Worm (Caenorhabditis elegans) whole organism, young adult: ENCODE data around the gene vha-1.
A peak's percentile ranks its signal among the peaks of the same experiment; 100 is the strongest.

Source experiments
- B0035.1 ChIP-seq: sonication (generic microtip); optimal IDR thresholded peaks from 2 replicates; lab custom pipeline; 2016; ENCODE audit warnings: missing genetic modification characterization, mild to moderate bottlenecking, missing compliant biosample characterization, missing genotype, missing genetic modification reagents
- D2030.7 ChIP-seq: fragments of 200-800 bp; sonication (Bioruptor generic); IDR thresholded peaks from 2 replicates; pipeline ENCODE4 v1.3.6; 2022; ENCODE audit warnings: missing genetic modification reagents, missing genetic modification characterization, missing compliant biosample characterization
- F39B2.1 ChIP-seq: fragments of 200-800 bp; sonication (Bioruptor generic); IDR thresholded peaks from 2 replicates; pipeline ENCODE4 v1.3.6; 2022; ENCODE audit warnings: missing genetic modification reagents, missing genetic modification characterization, missing compliant biosample characterization
- F49E8.2 ChIP-seq: sonication (generic microtip); optimal IDR thresholded peaks from 3 replicates; lab custom pipeline; 2017; ENCODE audit warnings: missing genetic modification characterization, mild to moderate bottlenecking, missing compliant biosample characterization, antibody characterized with exemption, moderate library complexity; ENCODE audit not compliant: insufficient read depth
- F52B5.7 ChIP-seq: sonication (generic microtip); optimal IDR thresholded peaks from 2 replicates; lab custom pipeline; 2016; ENCODE audit warnings: mild to moderate bottlenecking, missing genetic modification characterization, missing compliant biosample characterization
- K11D2.4 ChIP-seq: fragments of 200-800 bp; sonication (Bioruptor generic); IDR thresholded peaks from 2 replicates; pipeline ENCODE4 v1.3.6; 2022; ENCODE audit warnings: missing genetic modification reagents, missing genetic modification characterization, missing compliant biosample characterization
- K12H6.12 ChIP-seq: fragments of 200-800 bp; sonication (Bioruptor generic); optimal IDR thresholded peaks from 2 replicates; lab custom pipeline; 2018; ENCODE audit warnings: mild to moderate bottlenecking, missing genetic modification characterization, missing compliant biosample characterization
- Y53G8AR.9 ChIP-seq: fragments of 200-800 bp; sonication (Bioruptor generic); conservative IDR thresholded peaks from 2 replicates; pipeline ENCODE4 v1.3.6; 2022; ENCODE audit warnings: missing genetic modification reagents, missing genetic modification characterization, missing compliant biosample characterization
- Y79H2A.3 ChIP-seq: fragments of 200-800 bp; sonication (Bioruptor generic); conservative IDR thresholded peaks from 2 replicates; pipeline ENCODE4 v1.3.6; 2022; ENCODE audit warnings: missing genetic modification reagents, missing genetic modification characterization, missing compliant biosample characterization
- akir-1 ChIP-seq: fragments of 200-800 bp; sonication (Bioruptor generic); optimal IDR thresholded peaks from 2 replicates; lab custom pipeline; 2018; ENCODE audit warnings: mild to moderate bottlenecking, missing genetic modification characterization, moderate library complexity, missing compliant biosample characterization
- ama-1 ChIP-seq, 3 experiments: fragments of 150-350 bp in 1 of 3; sonication (generic microtip) in 2 of 3; optimal IDR thresholded peaks; 2 replicates each; lab custom pipeline; 2014 to 2018; ENCODE audit warnings: missing biosample characterization in 2 of 3, missing genetic modification characterization in 2 of 3, missing genetic modification reagents in 2 of 3
- bed-1 ChIP-seq: fragments of 200-800 bp; sonication (Bioruptor generic); IDR thresholded peaks from 2 replicates; pipeline ENCODE4 v1.3.6; 2022; ENCODE audit warnings: missing genetic modification reagents, missing genetic modification characterization, missing compliant biosample characterization
- ceh-100 ChIP-seq: fragments of 200-800 bp; sonication (Bioruptor generic); IDR thresholded peaks from 2 replicates; pipeline ENCODE4 v1.3.6; 2022; ENCODE audit warnings: missing genetic modification reagents, missing genetic modification characterization, missing compliant biosample characterization
- ceh-91 ChIP-seq: fragments of 200-800 bp; sonication (Bioruptor generic); IDR thresholded peaks from 2 replicates; pipeline ENCODE4 v1.3.6; 2022; ENCODE audit warnings: missing genetic modification reagents, missing genetic modification characterization, missing compliant biosample characterization
- chd-7 ChIP-seq: sonication (generic microtip); optimal IDR thresholded peaks from 2 replicates; lab custom pipeline; 2016; ENCODE audit warnings: mild to moderate bottlenecking, missing genetic modification characterization, moderate library complexity, missing compliant biosample characterization
- dox-1 ChIP-seq: fragments of 200-800 bp; sonication (Bioruptor generic); IDR thresholded peaks from 2 replicates; pipeline ENCODE4 v1.3.6; 2022; ENCODE audit warnings: missing genetic modification reagents, missing genetic modification characterization, missing compliant biosample characterization
- efl-1 ChIP-seq: fragments of 150-350 bp; optimal IDR thresholded peaks from 2 replicates; lab custom pipeline; 2014; ENCODE audit warnings: missing biosample characterization, missing genetic modification reagents, missing genetic modification characterization
- gei-17 ChIP-seq: fragments of 200-800 bp; sonication (Bioruptor generic); optimal IDR thresholded peaks from 2 replicates; lab custom pipeline; 2018; ENCODE audit warnings: mild to moderate bottlenecking, missing genetic modification characterization, missing compliant biosample characterization
- him-1 ChIP-seq: sonication (generic microtip); optimal IDR thresholded peaks from 2 replicates; lab custom pipeline; 2016; ENCODE audit warnings: missing genotype, missing genetic modification reagents, missing genetic modification characterization, missing compliant biosample characterization
- hmg-1.2 ChIP-seq: fragments of 200-800 bp; sonication (Bioruptor generic); IDR thresholded peaks from 2 replicates; pipeline ENCODE4 v1.3.6; 2022; ENCODE audit warnings: missing genetic modification reagents, missing genetic modification characterization, missing compliant biosample characterization
- hmg-20 ChIP-seq: fragments of 200-800 bp; sonication (Bioruptor generic); IDR thresholded peaks from 2 replicates; pipeline ENCODE4 v1.3.6; 2022; ENCODE audit warnings: missing genetic modification reagents, missing genetic modification characterization, missing compliant biosample characterization
- hsf-1 ChIP-seq: fragments of 200-800 bp; sonication (Bioruptor generic); IDR thresholded peaks from 2 replicates; pipeline ENCODE4 v1.3.6; 2022; ENCODE audit warnings: missing genetic modification reagents, missing genetic modification characterization, missing compliant biosample characterization
- let-607 ChIP-seq, 2 experiments: fragments of 200-800 bp in 1 of 2; sonication (Bioruptor generic) in 1 of 2; sonication (generic microtip) in 1 of 2; optimal IDR thresholded peaks; 2 replicates each; lab custom pipeline; 2016 to 2018; ENCODE audit warnings: mild to moderate bottlenecking in 2 of 2, missing compliant biosample characterization in 2 of 2, missing genetic modification characterization in 2 of 2, moderate library complexity in 2 of 2, missing genotype in 1 of 2
- lir-1 ChIP-seq: fragments of 200-800 bp; sonication (Bioruptor generic); conservative IDR thresholded peaks from 2 replicates; pipeline ENCODE4 v1.3.6; 2022; ENCODE audit warnings: missing genetic modification reagents, missing genetic modification characterization, missing compliant biosample characterization
- lsy-27 ChIP-seq: sonication (generic microtip); optimal IDR thresholded peaks from 2 replicates; lab custom pipeline; 2017; ENCODE audit warnings: missing genetic modification characterization, mild to moderate bottlenecking, missing compliant biosample characterization, antibody characterized with exemption, missing genotype, borderline replicate concordance; ENCODE audit not compliant: insufficient read depth
- madf-10 ChIP-seq: sonication (generic microtip); optimal IDR thresholded peaks from 2 replicates; lab custom pipeline; 2016; ENCODE audit warnings: mild to moderate bottlenecking, missing genetic modification characterization, missing compliant biosample characterization
- madf-3 ChIP-seq: fragments of 200-800 bp; sonication (Bioruptor generic); IDR thresholded peaks from 2 replicates; pipeline ENCODE4 v1.3.6; 2022; ENCODE audit warnings: missing genetic modification reagents, missing genetic modification characterization, missing compliant biosample characterization
- madf-6 ChIP-seq: fragments of 200-800 bp; sonication (Bioruptor generic); IDR thresholded peaks from 2 replicates; pipeline ENCODE4 v1.3.6; 2022; ENCODE audit warnings: missing genetic modification reagents, missing genetic modification characterization, missing compliant biosample characterization
- madf-8 ChIP-seq: fragments of 200-800 bp; sonication (Bioruptor generic); conservative IDR thresholded peaks from 2 replicates; pipeline ENCODE4 v1.3.6; 2022; ENCODE audit warnings: missing genetic modification reagents, missing genetic modification characterization, missing compliant biosample characterization
- mcd-1 ChIP-seq: fragments of 200-800 bp; sonication (Bioruptor generic); IDR thresholded peaks from 2 replicates; pipeline ENCODE4 v1.3.6; 2022; ENCODE audit warnings: missing genetic modification reagents, missing genetic modification characterization, missing compliant biosample characterization
- nfya-2 ChIP-seq: fragments of 200-800 bp; sonication (Bioruptor generic); IDR thresholded peaks from 2 replicates; pipeline ENCODE4 v1.3.6; 2022; ENCODE audit warnings: missing genetic modification reagents, missing genetic modification characterization, missing compliant biosample characterization
- nfyb-1 ChIP-seq: fragments of 200-800 bp; sonication (Bioruptor generic); IDR thresholded peaks from 2 replicates; pipeline ENCODE4 v1.3.6; 2022; ENCODE audit warnings: missing genetic modification reagents, missing genetic modification characterization, missing compliant biosample characterization
- nhr-80 ChIP-seq: sonication (generic microtip); optimal IDR thresholded peaks from 2 replicates; lab custom pipeline; 2016; ENCODE audit warnings: missing genetic modification characterization, missing compliant biosample characterization
- pha-4 ChIP-seq: fragments of 150-350 bp; sonication (generic microtip); optimal IDR thresholded peaks from 2 replicates; lab custom pipeline; 2014; ENCODE audit warnings: missing biosample characterization, missing genetic modification reagents, missing genetic modification characterization
- repo-1 ChIP-seq: sonication (generic microtip); optimal IDR thresholded peaks from 2 replicates; lab custom pipeline; 2017; ENCODE audit warnings: mild to moderate bottlenecking, missing genetic modification characterization, missing compliant biosample characterization
- sea-2 ChIP-seq: fragments of 200-800 bp; sonication (Bioruptor generic); IDR thresholded peaks from 2 replicates; pipeline ENCODE4 v1.3.6; 2022; ENCODE audit warnings: missing genetic modification characterization, missing compliant biosample characterization
- snpc-3.4 ChIP-seq: sonication (generic microtip); optimal IDR thresholded peaks from 2 replicates; lab custom pipeline; 2017; ENCODE audit warnings: missing genetic modification characterization, mild to moderate bottlenecking, missing compliant biosample characterization, antibody characterized with exemption, moderate library complexity, missing genotype, missing genetic modification reagents
- sptf-2 ChIP-seq: fragments of 200-800 bp; sonication (Bioruptor generic); optimal IDR thresholded peaks from 2 replicates; lab custom pipeline; 2018; ENCODE audit warnings: mild to moderate bottlenecking, missing genetic modification characterization, missing compliant biosample characterization
- tbp1 ChIP-seq: fragments of 200-800 bp; sonication (Bioruptor generic); optimal IDR thresholded peaks from 2 replicates; lab custom pipeline; 2018; ENCODE audit warnings: mild to moderate bottlenecking, missing genetic modification characterization, missing compliant biosample characterization
- tbx-9 ChIP-seq: sonication (generic microtip); optimal IDR thresholded peaks from 2 replicates; lab custom pipeline; 2016; ENCODE audit warnings: borderline replicate concordance, missing genetic modification characterization, inconsistent platforms, missing compliant biosample characterization
- unc-130 ChIP-seq: sonication (generic microtip); optimal IDR thresholded peaks from 2 replicates; lab custom pipeline; 2016; ENCODE audit warnings: missing genetic modification reagents, missing genetic modification characterization, missing compliant biosample characterization
- zfh-2 ChIP-seq: fragments of 200-800 bp; sonication (Bioruptor generic); conservative IDR thresholded peaks from 2 replicates; pipeline ENCODE4 v1.3.6; 2022; ENCODE audit warnings: missing genetic modification reagents, missing genetic modification characterization, missing compliant biosample characterization
- ztf-26 ChIP-seq: sonication (generic microtip); optimal IDR thresholded peaks from 2 replicates; lab custom pipeline; 2017; ENCODE audit warnings: missing genetic modification characterization, missing compliant biosample characterization

Gene vha-1

ce11 chrIII:9824330-9824934 lies 43.4 kb downstream of the vha-1 start, which contains the start of gene lin-52 (continued):
- TF ChIP-seq Y53G8AR.9 (GFP tag; lab: Robert Waterston, UW) (peak; percentile 90; the same call in 1 of the 2 replicates), him-1 (tag; lab: Kevin White, UChicago) (peak; percentile 9), ceh-100 (GFP tag; lab: Robert Waterston, UW) (0 out of 2 replicates have a peak, but pooled peaks have one; percentile 35), sea-2 (no peak), madf-3 (GFP tag; lab: Robert Waterston, UW) (peak; percentile 49; the same call in 1 of the 2 replicates), bed-1 (no peak), K11D2.4 (GFP tag; lab: Robert Waterston, UW) (no peak; the same call in 1 of the 2 replicates), B0035.1 (tag; lab: Kevin White, UChicago) (peak; percentile 31), tbp1 (GFP tag; lab: Kevin White, UChicago) (peak; percentile 11), efl-1 (GFP tag; lab: Kevin White, UChicago) (no peak), ztf-26 (tag; lab: Kevin White, UChicago) (peak; percentile 46), hsf-1 (GFP tag; lab: Robert Waterston, UW) (peak; percentile 71; the same call in 1 of the 2 replicates), repo-1 (peak; percentile 83), gei-17 (peak; percentile 17), nfya-2 (GFP tag; lab: Robert Waterston, UW) (no peak), akir-1 (GFP tag; lab: Kevin White, UChicago) (no peak)

ce11 chrIII:9825073-9825828 lies 44.2 kb downstream of the vha-1 start, which contains the start of gene ZK632.9:
Gene ZK632.9 (minus strand): TSS chrIII:9825432.
- TF ChIP-seq F52B5.7 = no peak
- peak; percentile 75 for TF ChIP-seq zfh-2 (GFP tag; lab: Robert Waterston, UW)
- peak; percentile 79 for TF ChIP-seq madf-6 (GFP tag; lab: Robert Waterston, UW)
- TF ChIP-seq sptf-2 (GFP tag; lab: Kevin White, UChicago) = no peak
- peak; percentile 60 for TF ChIP-seq nhr-80 (tag; lab: Kevin White, UChicago)
- 0 out of 2 replicates have a peak, but pooled peaks have one; percentile 24 for TF ChIP-seq D2030.7 (GFP tag; lab: Robert Waterston, UW)
- TF ChIP-seq dox-1 (GFP tag; lab: Robert Waterston, UW) = peak; percentile 31
- no peak for TF ChIP-seq F39B2.1 (GFP tag; lab: Robert Waterston, UW)
- no peak for TF ChIP-seq madf-10 (tag; lab: Kevin White, UChicago)
- TF ChIP-seq nfyb-1 (GFP tag; lab: Robert Waterston, UW) = no peak
- no peak for TF ChIP-seq lir-1 (GFP tag; lab: Robert Waterston, UW)
- no peak for TF ChIP-seq unc-130 (GFP tag; lab: Kevin White, UChicago)
- peak; percentile 74 for TF ChIP-seq efl-1 (GFP tag; lab: Kevin White, UChicago)
- 0 out of 2 replicates have a peak, but pooled peaks have one; percentile 10 for TF ChIP-seq ceh-91 (GFP tag; lab: Robert Waterston, UW)
- peak; percentile 58 for TF ChIP-seq tbx-9 (tag; lab: Kevin White, UChicago)
- TF ChIP-seq lsy-27 (tag; lab: Kevin White, UChicago) = no peak
- TF ChIP-seq chd-7 (tag; lab: Kevin White, UChicago) = no peak
- TF ChIP-seq ama-1 (optimal IDR thresholded peaks at IDR 0.05; lab: Kevin White, UChicago) = peak; percentile 70
- no peak for TF ChIP-seq ama-1 (GFP tag; optimal IDR thresholded peaks at IDR 0.05; lab: Kevin White, UChicago)
- TF ChIP-seq tbp1 (GFP tag; lab: Kevin White, UChicago) = peak; percentile 14
- peak; percentile 23 for TF ChIP-seq pha-4 (tag; lab: Kevin White, UChicago)
- TF ChIP-seq snpc-3.4 (tag; lab: Kevin White, UChicago) = peak; percentile 26
- TF ChIP-seq Y79H2A.3 (GFP tag; lab: Robert Waterston, UW) = 0 out of 2 replicates have a peak, but pooled peaks have one; percentile 10
- TF ChIP-seq let-607 (tag; optimal IDR thresholded peaks at IDR 0.05; lab: Kevin White, UChicago) = peak in 1 of 2 experiments; percentile 30
- TF ChIP-seq madf-8 (GFP tag; lab: Robert Waterston, UW) = peak; percentile 38; the same call in 1 of the 2 replicates
- TF ChIP-seq F49E8.2 (tag; lab: Kevin White, UChicago) = no peak
- TF ChIP-seq K12H6.12 (tag; lab: Kevin White, UChicago) = no peak
- TF ChIP-seq hmg-20 (GFP tag; lab: Robert Waterston, UW) = no peak
- peak; percentile 27 for TF ChIP-seq hmg-1.2 (GFP tag; lab: Robert Waterston, UW)
- TF ChIP-seq akir-1 (GFP tag; lab: Kevin White, UChicago) = no peak
- TF ChIP-seq mcd-1 (GFP tag; lab: Robert Waterston, UW) = no peak; the same call in 1 of the 2 replicates
